Fruit fly (Drosophila melanogaster) whole organism, wandering third instar larva: ENCODE results near the gene CG14691.

Source experiments
- br ChIP-seq: fragments of 200-800 bp; sonication (Bioruptor generic); optimal IDR thresholded peaks from 2 replicates; lab custom pipeline; 2016; ENCODE audit warnings: missing biosample characterization, missing genetic modification characterization
- dl ChIP-seq, 2 experiments: fragments of 175-275, 200-275 bp in 1 of 2; fragments of 200-275 bp in 1 of 2; sonication (Bioruptor generic); optimal IDR thresholded peaks; lab custom pipeline; 2018; ENCODE audit warnings: mild to moderate bottlenecking in 2 of 2, missing biosample characterization in 2 of 2, missing genetic modification characterization in 2 of 2, moderate library complexity in 2 of 2; ENCODE audit not compliant: partially characterized antibody in 2 of 2, insufficient read depth in 1 of 2
- dsf ChIP-seq: sonication (Bioruptor generic); optimal IDR thresholded peaks from 2 replicates; lab custom pipeline; 2016; ENCODE audit warnings: missing biosample characterization, missing genetic modification characterization, borderline replicate concordance
- ey ChIP-seq: fragments of 200-800 bp; sonication (Bioruptor generic); optimal IDR thresholded peaks from 2 replicates; lab custom pipeline; 2016; ENCODE audit warnings: missing biosample characterization, missing genetic modification characterization
- pan ChIP-seq: fragments of >200 bp; optimal IDR thresholded peaks from 2 replicates; lab custom pipeline; 2017
- psq ChIP-seq: fragments of 200-800 bp; sonication (Bioruptor generic); optimal IDR thresholded peaks from 3 replicates; lab custom pipeline; 2017; ENCODE audit warnings: missing biosample characterization, mild to moderate bottlenecking, missing genetic modification characterization, moderate library complexity

DNA sequence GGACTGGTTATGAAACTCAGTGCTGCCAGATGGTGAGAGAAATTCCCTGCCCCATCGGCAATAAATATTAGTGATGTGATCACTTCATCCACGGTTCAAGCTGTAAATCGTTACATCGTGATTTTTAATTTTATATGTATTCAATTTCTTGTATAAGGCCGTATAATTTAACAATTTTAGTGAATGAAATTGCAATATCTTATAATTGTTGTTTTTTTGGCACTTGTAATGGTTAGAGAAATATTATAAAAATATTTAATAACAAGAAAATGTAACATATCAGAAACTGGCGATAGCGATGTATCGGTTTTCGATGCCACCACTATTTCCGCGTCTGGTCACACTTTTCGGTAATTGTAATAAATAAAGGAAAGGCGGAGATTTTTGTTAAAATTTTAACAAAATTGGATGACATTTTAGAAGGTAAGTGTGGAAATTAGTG is 28.6 kb upstream of the CG14691 start, which contains the start of the genes mRpL37 and Rbp1:
- TF ChIP-seq psq (GFP tag; lab: Kevin White, UChicago) (peak; percentile 70), pan (lab: Kevin White, UChicago) (no peak), dl (GFP tag; optimal IDR thresholded peaks at IDR 0.05; lab: Kevin White, UChicago; ENCODE audit: insufficient read depth in 1 of 2, partially characterized antibody in 2 of 2) (no peak), ey (GFP tag; lab: Kevin White, UChicago) (peak; percentile 61), dsf (peak; percentile 24), br (GFP tag; lab: Kevin White, UChicago) (peak; percentile 32)
